Worm (Caenorhabditis elegans) whole organism, L3 larva: Measurements from ENCODE around the gene gcy-31.

Experiments
- ZK546.5 ChIP-seq: sonication (generic microtip); optimal IDR thresholded peaks from 2 replicates; lab custom pipeline; 2017; ENCODE audit warnings: missing biosample characterization, missing genetic modification characterization
- aly-2 ChIP-seq: fragments of 150-350 bp; optimal IDR thresholded peaks from 2 replicates; lab custom pipeline; 2014; ENCODE audit warnings: missing biosample characterization, missing genetic modification characterization
- ceh-82 ChIP-seq: fragments of 150-350 bp; optimal IDR thresholded peaks from 2 replicates; lab custom pipeline; 2014; ENCODE audit warnings: missing biosample characterization, missing genetic modification characterization
- ceh-9 ChIP-seq: sonication (generic microtip); optimal IDR thresholded peaks from 2 replicates; lab custom pipeline; 2018; ENCODE audit warnings: missing biosample characterization, missing genetic modification characterization
- daf-12 ChIP-seq: fragments of 150-350 bp; optimal IDR thresholded peaks from 2 replicates; lab custom pipeline; 2014; ENCODE audit warnings: missing biosample characterization, missing genetic modification reagents, missing genetic modification characterization
- egl-27 ChIP-seq: sonication (generic microtip); optimal IDR thresholded peaks from 4 replicates; lab custom pipeline; 2017; ENCODE audit warnings: missing biosample characterization, missing genetic modification reagents, missing genetic modification characterization
- elt-1 ChIP-seq: fragments of 150-350 bp; optimal IDR thresholded peaks from 2 replicates; lab custom pipeline; 2014; ENCODE audit warnings: missing biosample characterization, missing genetic modification characterization
- elt-2 ChIP-seq: sonication (generic microtip); optimal IDR thresholded peaks from 2 replicates; lab custom pipeline; 2016; ENCODE audit warnings: missing genetic modification reagents, mild to moderate bottlenecking, missing genetic modification characterization, missing compliant biosample characterization
- elt-3 ChIP-seq, 3 experiments: fragments of 150-350 bp in 1 of 3; sonication (generic microtip) in 2 of 3; optimal IDR thresholded peaks; 2 replicates in 2 of 3; 4 replicates in 1 of 3; lab custom pipeline; 2014 to 2017; ENCODE audit warnings: missing biosample characterization in 3 of 3, missing genetic modification characterization in 3 of 3
- eor-1 ChIP-seq, 2 experiments: fragments of 150-350 bp; optimal IDR thresholded peaks; 2 replicates each; lab custom pipeline; 2014 to 2018; ENCODE audit warnings: missing biosample characterization in 2 of 2, missing genetic modification characterization in 2 of 2
- fkh-10 ChIP-seq: sonication (generic microtip); optimal IDR thresholded peaks from 2 replicates; lab custom pipeline; 2017; ENCODE audit warnings: missing biosample characterization, missing genetic modification reagents, missing genetic modification characterization
- hmg-11 ChIP-seq: sonication (generic microtip); optimal IDR thresholded peaks from 2 replicates; lab custom pipeline; 2016; ENCODE audit warnings: missing genetic modification characterization, missing compliant biosample characterization
- jun-1 ChIP-seq: fragments of 150-350 bp; optimal IDR thresholded peaks from 2 replicates; lab custom pipeline; 2014; ENCODE audit warnings: missing biosample characterization, missing genetic modification reagents, missing genetic modification characterization
- lin-15B ChIP-seq: fragments of 150-350 bp; optimal IDR thresholded peaks from 2 replicates; lab custom pipeline; 2014; ENCODE audit warnings: missing biosample characterization, missing genetic modification characterization
- lin-39 ChIP-seq: fragments of 150-350 bp; optimal IDR thresholded peaks from 2 replicates; lab custom pipeline; 2018; ENCODE audit warnings: missing biosample characterization, missing genetic modification reagents, missing genetic modification characterization
- mdl-1 ChIP-seq: fragments of 150-350 bp; optimal IDR thresholded peaks from 2 replicates; lab custom pipeline; 2014; ENCODE audit warnings: missing biosample characterization, missing genetic modification characterization
- nfya-1 ChIP-seq: sonication (generic microtip); optimal IDR thresholded peaks from 2 replicates; lab custom pipeline; 2017; ENCODE audit warnings: missing genetic modification characterization, mild to moderate bottlenecking, missing compliant biosample characterization, antibody characterized with exemption, moderate library complexity; ENCODE audit not compliant: insufficient read depth
- nhr-11 ChIP-seq: fragments of 150-350 bp; optimal IDR thresholded peaks from 2 replicates; lab custom pipeline; 2014; ENCODE audit warnings: missing biosample characterization, missing genetic modification characterization
- nhr-12 ChIP-seq: fragments of 150-350 bp; optimal IDR thresholded peaks from 2 replicates; lab custom pipeline; 2014; ENCODE audit warnings: missing biosample characterization, missing genetic modification characterization
- nhr-23 ChIP-seq: fragments of 150-350 bp; optimal IDR thresholded peaks from 2 replicates; lab custom pipeline; 2014; ENCODE audit warnings: missing biosample characterization, missing genetic modification reagents, missing genetic modification characterization
- nhr-237 ChIP-seq: fragments of 150-350 bp; optimal IDR thresholded peaks from 2 replicates; lab custom pipeline; 2014; ENCODE audit warnings: missing biosample characterization, missing genetic modification characterization
- nhr-25 ChIP-seq: sonication (generic microtip); optimal IDR thresholded peaks from 2 replicates; lab custom pipeline; 2017; ENCODE audit warnings: missing biosample characterization, missing genetic modification characterization
- nhr-43 ChIP-seq: sonication (generic microtip); optimal IDR thresholded peaks from 2 replicates; lab custom pipeline; 2016; ENCODE audit warnings: mild to moderate bottlenecking, missing genetic modification characterization, missing compliant biosample characterization; ENCODE audit not compliant: poor library complexity, severe bottlenecking
- nhr-67 ChIP-seq: fragments of 150-350 bp; optimal IDR thresholded peaks from 2 replicates; lab custom pipeline; 2014; ENCODE audit warnings: missing biosample characterization, missing genetic modification characterization
- nhr-77 ChIP-seq: fragments of 150-350 bp; optimal IDR thresholded peaks from 2 replicates; lab custom pipeline; 2014; ENCODE audit warnings: missing biosample characterization, missing genetic modification characterization
- pha-4 ChIP-seq: fragments of 150-350 bp; optimal IDR thresholded peaks from 2 replicates; lab custom pipeline; 2014; ENCODE audit warnings: missing biosample characterization, missing genetic modification reagents, missing genetic modification characterization
- pqm-1 ChIP-seq: fragments of 150-350 bp; optimal IDR thresholded peaks from 2 replicates; lab custom pipeline; 2017; ENCODE audit warnings: missing biosample characterization, missing genetic modification characterization, inconsistent platforms
- sea-2 ChIP-seq: fragments of 150-350 bp; sonication (generic microtip); optimal IDR thresholded peaks from 4 replicates; lab custom pipeline; 2014; ENCODE audit warnings: missing biosample characterization, missing genetic modification reagents, missing genetic modification characterization
- skn-1 ChIP-seq: fragments of 150-350 bp; optimal IDR thresholded peaks from 2 replicates; lab custom pipeline; 2014; ENCODE audit warnings: missing biosample characterization, missing genetic modification characterization
- snpc-4 ChIP-seq: fragments of 150-350 bp; optimal IDR thresholded peaks from 2 replicates; lab custom pipeline; 2014; ENCODE audit warnings: missing biosample characterization, missing genetic modification characterization
- unc-39 ChIP-seq: sonication (generic microtip); optimal IDR thresholded peaks from 4 replicates; lab custom pipeline; 2017; ENCODE audit warnings: missing biosample characterization, missing genetic modification characterization
- unc-62 ChIP-seq: fragments of 150-350 bp; sonication (generic microtip); optimal IDR thresholded peaks from 4 replicates; lab custom pipeline; 2014; ENCODE audit warnings: missing biosample characterization, missing genetic modification reagents, missing genetic modification characterization
- ztf-11 ChIP-seq: fragments of 150-350 bp; optimal IDR thresholded peaks from 2 replicates; lab custom pipeline; 2014; ENCODE audit warnings: missing biosample characterization, missing genetic modification characterization
- ztf-4 ChIP-seq: fragments of 150-350 bp; optimal IDR thresholded peaks from 2 replicates; lab custom pipeline; 2014; ENCODE audit warnings: missing biosample characterization, missing genetic modification characterization

The gcy-31 gene

ce11 chrX:2409243-2409741 lies 18.0 kb downstream of the gcy-31 start, which contains the start of the genes C43H6.12 and trpp-12:
Gene C43H6.12, plus strand, starts transcription at chrX:2409607.
Gene trpp-12, plus strand, starts transcription at chrX:2409691.
- TF ChIP-seq nhr-43 (tag; lab: Kevin White, UChicago) (no peak), unc-62 (GFP tag; lab: Kevin White, UChicago) (no peak), nhr-77 (tag; lab: Kevin White, UChicago) (no peak), elt-2 (tag; lab: Kevin White, UChicago) (peak; percentile 9)
- TF ChIP-seq, all 47 proteins: peak for 1

DNA sequence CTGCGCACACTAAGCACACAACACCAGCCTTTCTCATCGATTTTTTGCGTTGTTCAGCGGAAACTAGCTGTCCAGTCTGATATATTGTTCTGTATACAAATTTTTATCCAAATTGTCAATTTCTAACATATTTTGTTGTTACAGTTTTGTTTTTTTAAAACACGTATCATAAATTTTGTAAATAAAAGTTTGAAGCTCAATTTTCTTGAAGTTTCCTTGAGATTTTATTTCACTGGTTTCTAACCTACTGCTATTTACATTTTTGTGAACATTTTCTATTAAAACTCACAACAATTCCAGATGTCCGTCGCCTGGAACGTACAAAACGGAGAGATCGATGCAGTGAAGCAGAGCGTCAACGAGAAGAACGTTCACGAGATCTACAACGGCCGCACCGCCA lies 20.1 kb downstream of the gcy-31 start, which contains the start of gene mtpn-1:
mtpn-1 (plus strand) TSS at position 301 of the 400 bp plus-strand sequence.
- TF ChIP-seq pha-4 (no peak), skn-1 (no peak), lin-39 (tag; lab: Kevin White, UChicago) (no peak), ztf-11 (no peak), unc-39 (no peak)

- no peak for TF ChIP-seq nhr-12 (tag; lab: Kevin White, UChicago)
- no peak for TF ChIP-seq lin-39 (tag; lab: Kevin White, UChicago)
- no peak for TF ChIP-seq pha-4
- TF ChIP-seq snpc-4 (tag; lab: Kevin White, UChicago): no peak
- no peak for TF ChIP-seq skn-1
- no peak for TF ChIP-seq nhr-25 (tag; lab: Kevin White, UChicago)
- no peak for TF ChIP-seq elt-3 (tag; optimal IDR thresholded peaks at IDR 0.05; lab: Kevin White, UChicago)
- TF ChIP-seq nhr-11 (tag; lab: Kevin White, UChicago): no peak
- TF ChIP-seq eor-1 (tag; optimal IDR thresholded peaks at IDR 0.05; lab: Kevin White, UChicago): no peak
- TF ChIP-seq ceh-82: no peak
- no peak for TF ChIP-seq ztf-4 (tag; lab: Kevin White, UChicago)
- no peak for TF ChIP-seq hmg-11 (tag; lab: Kevin White, UChicago)
- no peak for TF ChIP-seq jun-1
Observed at ce11 chrX:2403724-2404123, 23.6 kb downstream of the gcy-31 start, which contains the start of gene C43H6.4. Gene C43H6.4, plus strand, starts transcription at chrX:2404024.

ce11 chrX:2401883-2402282 lies 25.4 kb downstream of the gcy-31 start, which contains the start of gene dhhc-9:
Gene dhhc-9, minus strand, starts transcription at chrX:2402036.
- TF ChIP-seq pha-4: peak; percentile 5
- TF ChIP-seq sea-2 (GFP tag; lab: Kevin White, UChicago): no peak
- TF ChIP-seq ztf-4 (tag; lab: Kevin White, UChicago): no peak
- no peak for TF ChIP-seq nhr-237 (tag; lab: Kevin White, UChicago)
- no peak for TF ChIP-seq ceh-9 (tag; lab: Kevin White, UChicago)
- no peak for TF ChIP-seq unc-39
- peak; percentile 39 for TF ChIP-seq nhr-23
- peak; percentile 64 for TF ChIP-seq nhr-25 (tag; lab: Kevin White, UChicago)
- peak; percentile 97 for TF ChIP-seq hmg-11 (tag; lab: Kevin White, UChicago)
- peak; percentile 41 for TF ChIP-seq nhr-43 (tag; lab: Kevin White, UChicago)
- peak; percentile 22 for TF ChIP-seq lin-15B (tag; lab: Kevin White, UChicago)
- no peak for TF ChIP-seq elt-1 (tag; lab: Kevin White, UChicago)
- peak; percentile 61 for TF ChIP-seq lin-39 (tag; lab: Kevin White, UChicago)
- no peak for TF ChIP-seq daf-12 (tag; lab: Kevin White, UChicago)
- no peak for TF ChIP-seq nhr-12 (tag; lab: Kevin White, UChicago)
- no peak for TF ChIP-seq aly-2 (tag; lab: Kevin White, UChicago)
- TF ChIP-seq ZK546.5: no peak
- peak; percentile 15 for TF ChIP-seq jun-1
- TF ChIP-seq snpc-4 (tag; lab: Kevin White, UChicago): peak; percentile 53
- peak; percentile 17 for TF ChIP-seq elt-2 (tag; lab: Kevin White, UChicago)
- no peak for TF ChIP-seq egl-27 (tag; lab: Kevin White, UChicago)
- TF ChIP-seq nfya-1 (tag; lab: Kevin White, UChicago): peak; percentile 81
- peak; percentile 23 for TF ChIP-seq pqm-1
- no peak for TF ChIP-seq nhr-67 (tag; lab: Kevin White, UChicago)
- TF ChIP-seq, all 47 proteins: peak for 12

ce11 chrX:2394983-2395382 lies 32.3 kb downstream of the gcy-31 start, which contains the start of gene C43H6.6:
Gene C43H6.6, plus strand, starts transcription at chrX:2395283.
- no peak for TF ChIP-seq nhr-67 (tag; lab: Kevin White, UChicago)
- TF ChIP-seq pha-4: no peak
- TF ChIP-seq fkh-10 (GFP tag; lab: Kevin White, UChicago): no peak
- no peak for TF ChIP-seq mdl-1 (tag; lab: Kevin White, UChicago)
- no peak for TF ChIP-seq sea-2 (GFP tag; lab: Kevin White, UChicago)
- no peak for TF ChIP-seq eor-1 (tag; optimal IDR thresholded peaks at IDR 0.05; lab: Kevin White, UChicago)
- TF ChIP-seq, all 47 proteins: peak for 0
